Worm (Caenorhabditis elegans): ENCODE data around the gene R08C7.4.

The R08C7.4 gene

ce11 chrIV:4447367-4447766, 12.5 kb downstream of the R08C7.4 start:
- TF ChIP-seq nhr-71 (tag; optimal IDR thresholded peaks at IDR 0.05) (no peak), skn-1 (tag; optimal IDR thresholded peaks at IDR 0.05) (no peak), C04F5.9 (tag; optimal IDR thresholded peaks at IDR 0.05) (no peak), nhr-84 (tag; optimal IDR thresholded peaks at IDR 0.05) (no peak), irx-1 (tag; optimal IDR thresholded peaks at IDR 0.05) (no peak), elt-2 (tag; optimal IDR thresholded peaks at IDR 0.05) (no peak), C16A3.4 (tag; optimal IDR thresholded peaks at IDR 0.05) (no peak), jun-1 (tag; optimal IDR thresholded peaks at IDR 0.05) (no peak), pqm-1 (tag; optimal IDR thresholded peaks at IDR 0.05) (no peak), snu-23 (GFP tag; optimal IDR thresholded peaks at IDR 0.05) (no peak), mab-9 (GFP tag; IDR thresholded peaks at IDR 0.05) (no peak), lin-35 (GFP tag; optimal IDR thresholded peaks at IDR 0.05) (no peak)

ce11 chrIV:4448343-4448742, 13.5 kb downstream of the R08C7.4 start:
- TF ChIP-seq snpc-4 (tag; optimal IDR thresholded peaks at IDR 0.05): no peak
- no peak for TF ChIP-seq hlh-17 (GFP tag; optimal IDR thresholded peaks at IDR 0.05; ENCODE audit: borderline replicate concordance)
- no peak for TF ChIP-seq efl-1 (optimal IDR thresholded peaks at IDR 0.05)
- TF ChIP-seq efl-1 (GFP tag; optimal IDR thresholded peaks at IDR 0.05 in 1 of 2): peak in 1 of 2 experiments; percentile 52
- TF ChIP-seq unc-62 (GFP tag; optimal IDR thresholded peaks at IDR 0.05): no peak
- TF ChIP-seq alr-1 (tag; optimal IDR thresholded peaks at IDR 0.05; ENCODE audit: borderline replicate concordance): peak; percentile 88
- no peak for TF ChIP-seq lin-15B (tag; optimal IDR thresholded peaks at IDR 0.05)
- no peak for TF ChIP-seq ztf-4 (tag; optimal IDR thresholded peaks at IDR 0.05)

- TF ChIP-seq elt-3 (tag; optimal IDR thresholded peaks at IDR 0.05) (no peak), vab-15 (tag; optimal IDR thresholded peaks at IDR 0.05) (no peak), mep-1 (tag; optimal IDR thresholded peaks at IDR 0.05) (no peak), nhr-76 (tag; optimal IDR thresholded peaks at IDR 0.05) (no peak), jun-1 (tag; optimal IDR thresholded peaks at IDR 0.05) (no peak), sox-4 (tag; optimal IDR thresholded peaks at IDR 0.05) (no peak), snpc-4 (tag; optimal IDR thresholded peaks at IDR 0.05) (no peak), egl-27 (tag; optimal IDR thresholded peaks at IDR 0.05) (no peak), C04F5.9 (tag; optimal IDR thresholded peaks at IDR 0.05) (no peak), tbx-2 (tag; optimal IDR thresholded peaks at IDR 0.05) (no peak), zag-1 (tag; optimal IDR thresholded peaks at IDR 0.05) (no peak), nhr-19 (GFP tag; conservative IDR thresholded peaks at IDR 0.05) (no peak), hlh-4 (tag; optimal IDR thresholded peaks at IDR 0.05) (no peak), snu-23 (GFP tag; optimal IDR thresholded peaks at IDR 0.05) (no peak), sup-37 (GFP tag; optimal IDR thresholded peaks at IDR 0.05) (no peak), efl-1 (optimal IDR thresholded peaks at IDR 0.05) (no peak), efl-1 (GFP tag; optimal IDR thresholded peaks at IDR 0.05 in 1 of 2) (no peak)
Measured at ce11 chrIV:4449439-4449838, 14.6 kb downstream of the R08C7.4 start, which contains the start of gene R08C7.12. R08C7.12 (plus strand) TSS chrIV:4449739.

ce11 chrIV:4449843-4450242, 15.0 kb downstream of the R08C7.4 start:
- TF ChIP-seq ceh-63 (GFP tag; optimal IDR thresholded peaks at IDR 0.05) (no peak), nhr-71 (tag; optimal IDR thresholded peaks at IDR 0.05) (peak; percentile 44), alr-1 (tag; optimal IDR thresholded peaks at IDR 0.05; ENCODE audit: borderline replicate concordance) (no peak), ceh-88 (GFP tag; IDR thresholded peaks at IDR 0.05) (no peak), nhr-20 (tag; optimal IDR thresholded peaks at IDR 0.05) (peak; percentile 11), snu-23 (GFP tag; optimal IDR thresholded peaks at IDR 0.05) (no peak), nhr-47 (tag; optimal IDR thresholded peaks at IDR 0.05) (peak; percentile 20), nhr-85 (tag) (peak; percentile 4), pax-3 (tag; optimal IDR thresholded peaks at IDR 0.05) (peak; percentile 6), zag-1 (tag; optimal IDR thresholded peaks at IDR 0.05) (no peak), nhr-90 (tag; optimal IDR thresholded peaks at IDR 0.05; ENCODE audit: poor library complexity) (peak; percentile 45), sptf-1 (tag; optimal IDR thresholded peaks at IDR 0.05) (no peak), blmp-1 (tag; optimal IDR thresholded peaks at IDR 0.05) (peak; percentile 3), sox-4 (tag; optimal IDR thresholded peaks at IDR 0.05) (no peak), elt-3 (tag; optimal IDR thresholded peaks at IDR 0.05) (peak in 1 of 6 experiments; percentile 10), elt-2 (tag; optimal IDR thresholded peaks at IDR 0.05) (peak; percentile 41)
